Fruit fly (Drosophila melanogaster): ENCODE results near the gene Ets65A.

DNA sequence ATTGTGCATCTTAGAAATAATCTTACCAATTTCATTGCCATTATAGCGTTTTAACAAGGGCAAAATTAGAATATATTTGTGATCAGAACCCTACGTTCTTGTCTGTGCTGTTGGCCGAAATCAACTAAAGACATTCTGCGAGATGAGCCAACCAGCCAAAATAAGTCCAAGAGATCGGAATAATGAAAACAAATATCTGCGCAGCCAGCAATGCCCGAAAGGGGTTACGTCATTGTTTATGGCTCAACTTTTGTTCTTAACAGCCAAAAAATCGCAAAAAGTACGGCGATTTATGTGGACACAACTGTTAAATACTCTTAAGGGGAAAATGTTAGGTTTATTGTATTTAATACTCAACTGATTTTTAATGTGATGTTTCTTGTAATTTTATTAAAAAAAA lies 61.1 kb downstream of the Ets65A start, which contains the start of gene Cpr65Ay:
- TF ChIP-seq Clk (GFP tag; optimal IDR thresholded peaks at IDR 0.05) (no peak), kay (GFP tag; ENCODE audit: borderline replicate concordance) (no peak), CG33017 (tag; optimal IDR thresholded peaks at IDR 0.05) (no peak), Hr96 (GFP tag; optimal IDR thresholded peaks at IDR 0.05) (no peak), CG7101 (tag; optimal IDR thresholded peaks at IDR 0.05) (no peak), cnc (optimal IDR thresholded peaks at IDR 0.05) (no peak), CG1620 (GFP tag; optimal IDR thresholded peaks at IDR 0.05) (no peak), CG14711 (tag; optimal IDR thresholded peaks at IDR 0.05) (no peak), CG12768 (GFP tag; optimal IDR thresholded peaks at IDR 0.05) (no peak), cic (GFP tag; optimal IDR thresholded peaks at IDR 0.05) (no peak), ovo (GFP tag; optimal IDR thresholded peaks at IDR 0.05) (no peak), Mnt (GFP tag; optimal IDR thresholded peaks at IDR 0.05) (no peak)

Data from whole organism, adult.